Worm (Caenorhabditis elegans): ENCODE results near the gene ZK666.4.

Gene ZK666.4

DNA sequence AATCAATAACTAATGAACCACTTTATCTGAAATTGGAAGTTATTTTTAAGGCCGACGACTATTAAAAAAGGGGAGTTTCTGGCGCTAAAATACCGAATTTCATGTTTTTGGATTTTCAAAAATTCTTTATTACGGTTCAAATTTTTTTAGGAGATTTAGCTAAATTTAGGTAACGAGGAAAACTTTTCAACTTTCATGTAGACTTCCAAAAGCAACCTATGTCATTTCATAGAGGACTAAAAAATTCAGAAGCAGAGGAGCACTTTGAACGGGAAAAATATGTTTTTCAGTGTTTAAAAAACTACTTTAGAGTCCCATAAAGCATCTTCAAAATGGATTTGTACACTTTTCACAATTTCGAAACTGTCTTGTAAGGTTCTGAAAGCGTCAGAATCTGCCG is 36.3 kb downstream of the ZK666.4 start:
- TF ChIP-seq aly-2 (tag; optimal IDR thresholded peaks at IDR 0.05): no peak
- no peak for TF ChIP-seq nhr-71 (tag; optimal IDR thresholded peaks at IDR 0.05)

DNA sequence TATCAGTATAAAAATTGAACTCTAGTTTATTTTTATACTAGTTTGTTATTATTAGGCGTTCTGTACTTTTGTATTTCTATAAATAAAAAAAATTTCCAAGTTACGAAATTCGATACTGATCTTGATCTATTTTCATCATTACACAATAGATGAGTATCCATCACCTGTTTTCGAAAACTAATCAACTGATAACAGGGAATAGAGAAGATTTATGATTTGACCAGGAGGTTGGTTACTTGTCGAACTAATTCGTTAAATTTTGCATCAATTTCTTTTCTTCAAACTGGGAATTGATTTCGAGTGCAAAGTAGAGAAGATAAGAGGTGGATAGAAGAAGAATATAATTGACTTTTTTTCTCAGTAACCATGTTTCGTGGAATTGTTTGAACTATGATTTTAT is 38.4 kb downstream of the ZK666.4 start:
- TF ChIP-seq egl-27 (tag; optimal IDR thresholded peaks at IDR 0.05) (no peak), elt-3 (tag; optimal IDR thresholded peaks at IDR 0.05) (peak in 5 of 6 experiments; percentile 16 to 91 (median 89)), lsy-2 (tag; optimal IDR thresholded peaks at IDR 0.05) (peak in 1 of 2 experiments; percentile 22), lin-35 (GFP tag; optimal IDR thresholded peaks at IDR 0.05) (peak in 1 of 2 experiments; percentile 37), lin-14 (GFP tag; optimal IDR thresholded peaks at IDR 0.05) (peak; percentile 49), nhr-85 (tag) (peak; percentile 78), nhr-20 (tag; optimal IDR thresholded peaks at IDR 0.05) (peak; percentile 41), nhr-71 (tag; optimal IDR thresholded peaks at IDR 0.05) (peak; percentile 19), nhr-84 (tag; optimal IDR thresholded peaks at IDR 0.05) (no peak), nhr-12 (tag; optimal IDR thresholded peaks at IDR 0.05) (no peak), pax-3 (tag; optimal IDR thresholded peaks at IDR 0.05) (no peak), snu-23 (GFP tag; optimal IDR thresholded peaks at IDR 0.05) (peak; percentile 11), elt-2 (tag; optimal IDR thresholded peaks at IDR 0.05) (no peak), blmp-1 (tag; optimal IDR thresholded peaks at IDR 0.05) (peak; percentile 54)

DNA sequence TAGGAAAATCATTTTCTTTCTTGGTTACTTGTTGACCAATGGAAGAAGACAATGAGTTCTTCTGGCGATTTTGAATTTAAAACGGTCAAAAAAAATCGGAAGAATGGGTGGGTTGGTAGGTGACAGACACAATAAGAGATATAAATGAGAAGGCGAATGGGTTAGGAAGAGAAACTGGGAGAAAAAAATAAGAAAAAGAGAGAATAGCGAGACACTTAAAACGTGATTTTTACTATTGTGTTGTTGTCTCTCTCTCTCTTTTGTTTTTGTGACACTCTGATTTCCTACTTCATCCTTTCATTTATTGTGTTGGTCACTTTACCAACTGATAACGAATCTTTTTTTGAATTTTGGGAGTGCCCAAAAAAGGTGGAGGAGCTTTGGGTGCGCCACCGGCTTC is 39.3 kb downstream of the ZK666.4 start:
- peak; percentile 71 for TF ChIP-seq lin-14 (GFP tag; optimal IDR thresholded peaks at IDR 0.05)
- TF ChIP-seq blmp-1 (tag; optimal IDR thresholded peaks at IDR 0.05): peak; percentile 74
- TF ChIP-seq lin-35 (GFP tag; optimal IDR thresholded peaks at IDR 0.05): peak in 1 of 2 experiments; percentile 24
- TF ChIP-seq nhr-71 (tag; optimal IDR thresholded peaks at IDR 0.05): peak; percentile 25
- TF ChIP-seq ztf-4 (tag; optimal IDR thresholded peaks at IDR 0.05): no peak
- TF ChIP-seq nhr-85 (tag): peak; percentile 63
- peak; percentile 48 for TF ChIP-seq nhr-20 (tag; optimal IDR thresholded peaks at IDR 0.05)
- TF ChIP-seq elt-3 (tag; optimal IDR thresholded peaks at IDR 0.05): peak in 2 of 6 experiments; percentile 4 to 8
- peak in 1 of 2 experiments; percentile 25 for TF ChIP-seq lsy-2 (tag; optimal IDR thresholded peaks at IDR 0.05)
- no peak for TF ChIP-seq hpl-2 (GFP tag; optimal IDR thresholded peaks at IDR 0.05)
- TF ChIP-seq C16A3.4 (tag; optimal IDR thresholded peaks at IDR 0.05): peak; percentile 14
- peak; percentile 49 for TF ChIP-seq snu-23 (GFP tag; optimal IDR thresholded peaks at IDR 0.05)
- no peak for TF ChIP-seq ceh-88 (GFP tag; IDR thresholded peaks at IDR 0.05)

DNA sequence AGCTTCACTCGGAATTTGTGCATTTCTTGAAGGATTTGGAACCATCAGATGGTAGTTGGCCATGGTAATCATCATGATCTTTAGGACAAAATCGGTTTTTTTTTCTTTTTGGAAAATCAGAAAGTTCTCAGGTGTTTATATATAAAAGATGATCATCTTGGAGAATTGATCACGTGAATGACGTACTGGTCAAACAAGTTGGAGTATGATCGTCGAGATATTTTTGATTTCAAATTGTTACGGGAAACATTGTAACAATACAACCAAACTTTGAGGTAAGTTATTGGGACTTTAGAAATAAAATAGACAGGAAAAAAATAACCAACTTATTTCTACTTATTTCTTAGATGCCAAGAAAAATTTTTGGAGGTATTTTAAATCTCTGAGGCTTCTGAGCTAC is 42.0 kb downstream of the ZK666.4 start, which contains the start of gene F59B10.4:
TSS of gene F59B10.4 (minus strand) at position 101 of the 400 bp plus-strand sequence.
- TF ChIP-seq xbp-1 (tag; optimal IDR thresholded peaks at IDR 0.05): no peak
- TF ChIP-seq unc-62 (GFP tag; optimal IDR thresholded peaks at IDR 0.05): no peak
- TF ChIP-seq nhr-85 (tag): peak; percentile 84
- TF ChIP-seq snu-23 (GFP tag; optimal IDR thresholded peaks at IDR 0.05): peak; percentile 2
- peak; percentile 15 for TF ChIP-seq lin-14 (GFP tag; optimal IDR thresholded peaks at IDR 0.05)
- no peak for TF ChIP-seq nhr-19 (GFP tag; conservative IDR thresholded peaks at IDR 0.05)
- TF ChIP-seq nhr-71 (tag; optimal IDR thresholded peaks at IDR 0.05): peak; percentile 7
- TF ChIP-seq ets-5 (GFP tag; IDR thresholded peaks at IDR 0.05): no peak
- no peak for TF ChIP-seq skn-1 (tag; optimal IDR thresholded peaks at IDR 0.05)
- no peak for TF ChIP-seq egl-27 (tag; optimal IDR thresholded peaks at IDR 0.05)
- peak; percentile 16 for TF ChIP-seq blmp-1 (tag; optimal IDR thresholded peaks at IDR 0.05)
- TF ChIP-seq lsy-2 (tag; optimal IDR thresholded peaks at IDR 0.05): no peak
- TF ChIP-seq tlp-1 (tag; optimal IDR thresholded peaks at IDR 0.05): no peak
- peak in 1 of 6 experiments; percentile 8 for TF ChIP-seq elt-3 (tag; optimal IDR thresholded peaks at IDR 0.05)
- peak; percentile 8 for TF ChIP-seq nhr-20 (tag; optimal IDR thresholded peaks at IDR 0.05)

DNA sequence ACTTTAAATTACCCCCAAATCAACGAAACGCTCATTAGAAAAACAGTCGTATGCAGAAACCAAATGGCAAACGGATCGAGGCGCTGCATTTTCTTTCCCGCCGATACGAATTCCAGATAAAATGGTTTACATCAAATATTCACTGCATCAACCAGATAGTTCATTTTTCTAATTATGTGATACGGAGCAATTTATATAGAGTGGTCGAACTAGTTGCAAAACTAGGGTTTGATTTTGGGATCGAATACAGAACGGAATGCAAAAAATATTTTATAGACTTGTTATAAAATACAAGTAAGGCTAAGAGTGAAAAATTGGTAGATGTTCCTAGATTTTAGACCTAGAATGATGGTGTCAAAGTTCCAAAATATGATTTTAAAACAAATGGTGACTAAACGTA is 42.8 kb downstream of the ZK666.4 start:
- no peak for TF ChIP-seq efl-1 (optimal IDR thresholded peaks at IDR 0.05)
- peak in 1 of 2 experiments; percentile 63 for TF ChIP-seq efl-1 (GFP tag; optimal IDR thresholded peaks at IDR 0.05 in 1 of 2)
- TF ChIP-seq C04F5.9 (tag; optimal IDR thresholded peaks at IDR 0.05): no peak

DNA sequence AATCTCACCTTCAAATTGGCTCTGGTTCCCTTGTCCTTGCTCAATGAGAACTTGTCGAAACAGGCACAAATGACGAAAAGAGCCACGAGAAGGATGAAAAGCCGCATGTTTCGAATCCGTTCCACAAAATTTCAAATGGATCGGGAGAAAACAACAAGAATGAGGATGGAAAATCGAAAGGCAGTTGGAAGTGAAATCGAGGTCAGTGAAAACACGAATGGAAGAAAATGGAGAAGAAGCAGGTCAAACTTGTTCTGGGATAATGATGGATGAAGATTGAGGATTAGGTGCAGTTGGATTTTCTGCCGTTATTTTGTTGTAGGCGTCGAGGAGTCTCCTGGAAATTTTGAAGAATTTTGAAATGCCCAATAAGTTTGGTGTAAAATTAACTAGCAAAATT is 46.0 kb downstream of the ZK666.4 start:
- TF ChIP-seq blmp-1 (tag; optimal IDR thresholded peaks at IDR 0.05): peak; percentile 98
- no peak for TF ChIP-seq Y116A8C.19 (tag; optimal IDR thresholded peaks at IDR 0.05; ENCODE audit: borderline replicate concordance)
